Worm (Caenorhabditis elegans) whole organism, early embryonic: ENCODE data around the gene acs-17.

Experiments
- B0310.2 ChIP-seq: sonication (generic microtip); optimal IDR thresholded peaks from 2 replicates; lab custom pipeline; 2016; ENCODE audit warnings: mild to moderate bottlenecking, missing genetic modification characterization, missing compliant biosample characterization
- F13C5.2 ChIP-seq: sonication (generic microtip); optimal IDR thresholded peaks from 2 replicates; lab custom pipeline; 2017; ENCODE audit warnings: mild to moderate bottlenecking, missing genetic modification characterization, inconsistent platforms, missing compliant biosample characterization
- aly-1 ChIP-seq: sonication (generic microtip); optimal IDR thresholded peaks from 2 replicates; lab custom pipeline; 2016; ENCODE audit warnings: missing genetic modification characterization, missing compliant biosample characterization
- ama-1 ChIP-seq: fragments of 150-350 bp; optimal IDR thresholded peaks from 2 replicates; lab custom pipeline; 2014
- ceh-13 ChIP-seq: fragments of 200-800 bp; sonication (Bioruptor generic); optimal IDR thresholded peaks from 2 replicates; lab custom pipeline; 2018; ENCODE audit warnings: mild to moderate bottlenecking, missing genetic modification characterization, missing compliant biosample characterization
- ceh-36 ChIP-seq: sonication (generic microtip); optimal IDR thresholded peaks from 2 replicates; lab custom pipeline; 2016; ENCODE audit warnings: missing genetic modification characterization, inconsistent platforms, missing compliant biosample characterization
- ets-7 ChIP-seq: sonication (generic microtip); optimal IDR thresholded peaks from 2 replicates; lab custom pipeline; 2016; ENCODE audit warnings: missing genotype, missing genetic modification characterization, missing compliant biosample characterization
- flt-1 ChIP-seq: fragments of 200-800 bp; sonication (Bioruptor generic); IDR thresholded peaks from 2 replicates; pipeline ENCODE4 v1.3.6; 2022; ENCODE audit warnings: missing genetic modification characterization, missing compliant biosample characterization
- hmbx-1 ChIP-seq: sonication (generic microtip); optimal IDR thresholded peaks from 2 replicates; lab custom pipeline; 2016; ENCODE audit warnings: mild to moderate bottlenecking, missing genetic modification characterization, missing compliant biosample characterization
- hmg-4 ChIP-seq: fragments of 200-800 bp; sonication (Bioruptor generic); optimal IDR thresholded peaks from 2 replicates; lab custom pipeline; 2018; ENCODE audit warnings: mild to moderate bottlenecking, missing genetic modification characterization, missing compliant biosample characterization
- hnd-1 ChIP-seq: sonication (generic microtip); optimal IDR thresholded peaks from 2 replicates; lab custom pipeline; 2016; ENCODE audit warnings: missing genetic modification characterization, missing compliant biosample characterization
- pes-1 ChIP-seq: fragments of 200-800 bp; sonication (Bioruptor generic); IDR thresholded peaks from 2 replicates; pipeline ENCODE4 v1.3.6; 2022; ENCODE audit warnings: missing genetic modification reagents, missing genetic modification characterization, missing compliant biosample characterization
- scrt-1 ChIP-seq: fragments of 200-800 bp; sonication (Bioruptor generic); IDR thresholded peaks from 2 replicates; pipeline ENCODE4 v1.3.6; 2022; ENCODE audit warnings: missing genetic modification characterization, missing compliant biosample characterization
- sea-1 ChIP-seq: fragments of 200-800 bp; sonication (Bioruptor generic); conservative IDR thresholded peaks from 2 replicates; pipeline ENCODE4 v1.3.6; 2022; ENCODE audit warnings: missing genetic modification characterization, missing compliant biosample characterization
- tbx-11 ChIP-seq: fragments of 200-800 bp; sonication (Bioruptor generic); IDR thresholded peaks from 2 replicates; pipeline ENCODE4 v1.3.6; 2022; ENCODE audit warnings: missing genetic modification characterization, missing compliant biosample characterization
- tbx-37 ChIP-seq: fragments of 200-800 bp; sonication (Bioruptor generic); conservative IDR thresholded peaks from 2 replicates; pipeline ENCODE4 v1.3.6; 2022; ENCODE audit warnings: missing genetic modification reagents, missing genetic modification characterization, missing compliant biosample characterization
- tra-4 ChIP-seq: sonication (generic microtip); optimal IDR thresholded peaks from 2 replicates; lab custom pipeline; 2017; ENCODE audit warnings: missing genetic modification characterization, missing compliant biosample characterization

Gene acs-17

DNA sequence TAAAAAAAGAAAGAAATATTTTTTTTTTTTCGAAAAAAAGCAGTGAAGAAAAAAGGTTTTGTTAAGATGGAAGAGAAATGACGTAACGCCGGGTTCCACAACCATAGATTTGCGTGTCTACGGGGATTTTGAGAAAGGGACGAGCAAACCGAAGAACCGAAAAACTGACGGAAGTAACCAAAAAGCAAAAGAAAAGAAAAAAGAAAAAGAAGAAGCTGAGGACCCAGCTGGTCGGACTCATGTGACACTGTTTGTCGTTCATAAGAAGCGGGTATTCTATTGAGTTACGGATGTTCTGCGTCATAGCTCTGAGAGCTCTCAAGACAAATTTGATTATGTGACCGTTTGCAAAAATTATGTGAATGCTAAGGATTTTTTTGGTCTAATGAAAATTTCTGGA is 38.5 kb upstream of the acs-17 start:
- TF ChIP-seq hnd-1 (tag; lab: Kevin White, UChicago) = no peak

DNA sequence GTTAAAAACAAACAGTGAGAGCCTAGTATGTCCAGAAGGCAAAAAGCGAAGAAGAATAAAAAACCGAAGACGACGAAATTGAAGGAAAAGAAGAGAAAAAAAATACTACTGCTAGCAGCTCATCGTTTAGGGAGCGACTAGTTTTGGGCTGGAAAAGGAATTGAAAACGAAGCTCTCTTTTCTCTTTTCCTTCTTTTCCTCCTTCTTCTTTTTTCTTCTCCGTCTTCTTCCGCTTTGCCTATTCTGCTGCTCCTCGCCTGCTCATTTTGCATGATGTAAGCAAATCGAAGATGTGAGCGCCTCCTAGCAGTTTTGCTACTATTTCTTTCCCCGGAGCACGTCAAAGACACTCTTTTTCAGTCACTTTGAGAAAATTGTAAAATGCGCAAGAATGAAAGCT is 37.4 kb upstream of the acs-17 start:
- TF ChIP-seq ets-7 (tag; lab: Kevin White, UChicago) = no peak
- TF ChIP-seq hmbx-1 (tag; lab: Kevin White, UChicago) = no peak
- no peak for TF ChIP-seq B0310.2 (tag; lab: Kevin White, UChicago)
- no peak for TF ChIP-seq tbx-11 (GFP tag; lab: Robert Waterston, UW)
- TF ChIP-seq F13C5.2 (tag; lab: Kevin White, UChicago) = no peak

DNA sequence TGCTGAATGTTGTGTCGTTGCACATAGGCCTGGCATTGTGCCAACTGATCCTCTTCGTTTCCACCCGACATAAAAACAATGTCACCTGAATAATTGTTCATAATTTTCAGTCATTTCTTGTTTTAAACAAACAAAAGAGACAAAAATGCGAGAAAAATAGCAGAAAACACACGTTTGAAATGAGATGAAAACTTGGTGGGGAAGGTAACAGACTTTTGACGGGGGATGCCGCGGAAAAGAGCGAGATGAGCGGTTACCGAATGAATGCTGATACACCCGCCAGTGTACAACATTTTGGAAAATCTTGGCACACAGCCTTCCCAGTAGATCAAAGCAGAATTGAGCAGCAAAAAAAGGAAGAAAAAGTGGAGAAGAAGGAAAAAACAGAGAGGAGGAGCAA is 33.4 kb upstream of the acs-17 start, which contains the start of gene kin-2:
kin-2 (minus strand) TSS at position 101 of the 400 bp plus-strand sequence.
- TF ChIP-seq tra-4 (tag; lab: Kevin White, UChicago) = no peak
- no peak for TF ChIP-seq B0310.2 (tag; lab: Kevin White, UChicago)
- no peak for TF ChIP-seq hnd-1 (tag; lab: Kevin White, UChicago)
- TF ChIP-seq flt-1 (GFP tag; lab: Robert Waterston, UW) = no peak
- TF ChIP-seq tbx-37 (GFP tag; lab: Robert Waterston, UW) = no peak
- no peak for TF ChIP-seq hmg-4 (GFP tag; lab: Kevin White, UChicago)
- no peak for TF ChIP-seq pes-1 (GFP tag; lab: Robert Waterston, UW)
- TF ChIP-seq hmbx-1 (tag; lab: Kevin White, UChicago) = no peak
- TF ChIP-seq tbx-11 (GFP tag; lab: Robert Waterston, UW) = no peak
- TF ChIP-seq ceh-36 (tag; lab: Kevin White, UChicago) = no peak
- TF ChIP-seq aly-1 = no peak
- no peak for TF ChIP-seq ets-7 (tag; lab: Kevin White, UChicago)
- no peak for TF ChIP-seq ama-1 (lab: Kevin White, UChicago)
- TF ChIP-seq scrt-1 = no peak
- TF ChIP-seq F13C5.2 (tag; lab: Kevin White, UChicago) = no peak
- TF ChIP-seq sea-1 (GFP tag; lab: Robert Waterston, UW) = no peak

DNA sequence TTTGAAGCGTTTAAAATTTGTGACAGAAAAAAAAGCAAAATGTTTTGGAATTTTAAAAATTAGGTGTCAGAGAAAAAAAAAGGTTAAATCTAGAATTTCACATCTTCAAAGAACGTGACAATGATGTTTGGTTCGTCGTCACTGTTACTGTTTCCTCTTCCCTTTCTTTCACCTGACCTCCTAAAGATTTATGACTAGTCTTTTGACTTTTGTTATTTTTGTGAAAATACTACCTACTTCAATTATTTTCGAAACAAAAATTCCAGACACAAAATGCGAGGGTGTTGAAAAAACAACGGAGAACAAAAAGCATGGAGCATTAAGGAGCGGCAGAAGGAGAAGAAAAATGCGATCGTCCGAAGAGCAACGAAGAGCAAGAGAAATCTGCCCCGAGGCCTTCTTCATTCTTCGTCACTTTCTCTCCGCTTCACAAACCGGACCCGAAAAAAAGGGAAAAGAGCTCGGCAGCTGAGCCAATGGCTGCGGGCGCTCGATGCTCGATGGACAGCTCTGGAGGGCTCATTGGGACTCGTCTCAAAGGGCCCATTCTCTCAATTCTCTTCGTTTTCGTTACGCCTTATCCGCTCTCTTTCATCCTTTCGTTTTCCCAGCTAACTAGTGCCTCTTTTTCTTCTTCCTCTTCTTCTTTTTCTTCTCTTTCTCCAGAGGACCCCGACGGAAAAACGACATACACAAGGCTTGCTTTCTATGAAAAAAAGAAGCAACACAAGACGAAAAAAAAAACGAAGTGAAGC is 32.1 kb upstream of the acs-17 start:
- no peak for TF ChIP-seq tra-4 (tag; lab: Kevin White, UChicago)
- TF ChIP-seq hmbx-1 (tag; lab: Kevin White, UChicago) = no peak
- no peak for TF ChIP-seq ets-7 (tag; lab: Kevin White, UChicago)
- TF ChIP-seq hmg-4 (GFP tag; lab: Kevin White, UChicago) = peak; percentile 11

DNA sequence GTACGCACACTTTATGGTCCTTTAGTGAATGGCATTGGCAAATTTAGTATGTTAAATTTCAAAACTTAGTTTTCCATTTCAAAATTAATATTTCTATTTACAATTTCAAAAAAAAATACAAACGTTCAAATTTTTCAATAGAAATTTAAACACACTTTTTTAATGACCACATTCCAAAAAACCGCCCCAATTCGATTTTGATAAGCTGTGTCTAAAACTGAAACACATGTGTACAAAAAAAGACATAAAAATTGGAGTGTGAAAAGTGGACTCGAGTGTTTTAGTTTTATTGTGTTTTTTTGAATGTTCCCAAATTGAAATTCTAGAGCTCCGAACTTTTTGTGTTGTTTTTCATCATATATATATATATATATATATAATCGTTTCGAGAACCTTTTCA is 31.4 kb upstream of the acs-17 start:
- TF ChIP-seq sea-1 (GFP tag; lab: Robert Waterston, UW) (no peak), tbx-37 (GFP tag; lab: Robert Waterston, UW) (no peak), flt-1 (GFP tag; lab: Robert Waterston, UW) (no peak), F13C5.2 (tag; lab: Kevin White, UChicago) (no peak), hnd-1 (tag; lab: Kevin White, UChicago) (no peak), scrt-1 (no peak), ets-7 (tag; lab: Kevin White, UChicago) (no peak), hmg-4 (GFP tag; lab: Kevin White, UChicago) (no peak), pes-1 (GFP tag; lab: Robert Waterston, UW) (no peak), hmbx-1 (tag; lab: Kevin White, UChicago) (no peak), aly-1 (no peak), tra-4 (tag; lab: Kevin White, UChicago) (no peak), ceh-13 (GFP tag; lab: Kevin White, UChicago) (no peak), B0310.2 (tag; lab: Kevin White, UChicago) (no peak), tbx-11 (GFP tag; lab: Robert Waterston, UW) (no peak)

DNA sequence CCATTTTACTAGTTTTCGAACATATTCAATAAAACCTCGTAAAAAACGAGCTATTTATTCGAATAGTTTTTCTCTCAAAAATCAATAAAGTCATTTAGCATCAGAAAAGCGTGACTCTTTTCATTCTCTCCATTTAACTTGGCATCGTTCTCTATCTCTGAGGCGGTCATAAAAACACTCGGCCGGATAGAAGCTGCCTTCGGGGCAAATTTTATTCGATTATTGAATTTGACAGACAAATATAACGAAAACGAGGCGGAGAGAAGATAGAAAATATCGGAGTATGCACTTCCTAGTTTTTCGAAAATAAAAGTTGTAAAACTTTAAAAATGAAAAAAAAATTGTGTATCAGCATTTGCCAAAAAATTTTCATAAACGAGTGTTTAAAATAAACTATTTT is 30.9 kb upstream of the acs-17 start:
- no peak for TF ChIP-seq sea-1 (GFP tag; lab: Robert Waterston, UW)
- TF ChIP-seq ets-7 (tag; lab: Kevin White, UChicago) = no peak
- TF ChIP-seq aly-1 = no peak
- TF ChIP-seq hmbx-1 (tag; lab: Kevin White, UChicago) = no peak
- TF ChIP-seq scrt-1 = no peak
- no peak for TF ChIP-seq hmg-4 (GFP tag; lab: Kevin White, UChicago)
- no peak for TF ChIP-seq ceh-36 (tag; lab: Kevin White, UChicago)
- no peak for TF ChIP-seq tbx-11 (GFP tag; lab: Robert Waterston, UW)
- no peak for TF ChIP-seq ceh-13 (GFP tag; lab: Kevin White, UChicago)
- no peak for TF ChIP-seq B0310.2 (tag; lab: Kevin White, UChicago)
- no peak for TF ChIP-seq tbx-37 (GFP tag; lab: Robert Waterston, UW)
- TF ChIP-seq F13C5.2 (tag; lab: Kevin White, UChicago) = no peak
- no peak for TF ChIP-seq tra-4 (tag; lab: Kevin White, UChicago)

DNA sequence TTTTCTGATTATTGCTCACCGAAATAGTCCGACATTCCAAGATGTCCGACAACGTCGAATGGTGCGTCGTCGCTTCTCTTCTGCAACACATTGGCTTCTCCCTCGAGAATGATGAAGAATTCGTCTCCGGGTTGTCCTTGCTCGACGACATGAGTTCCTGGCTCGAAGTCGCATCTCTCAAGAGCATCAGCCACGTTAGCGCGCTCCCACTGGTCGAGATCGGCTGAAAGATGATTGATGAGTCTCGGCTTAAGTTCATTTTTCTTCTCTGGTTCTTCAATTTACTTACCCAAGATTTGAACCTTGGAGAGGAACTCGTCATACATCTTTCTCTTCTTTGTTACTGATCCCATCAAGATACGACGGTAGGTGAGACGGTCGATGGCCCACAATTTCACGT is 27.9 kb upstream of the acs-17 start:
- TF ChIP-seq tbx-37 (GFP tag; lab: Robert Waterston, UW) (no peak), pes-1 (GFP tag; lab: Robert Waterston, UW) (no peak), ama-1 (lab: Kevin White, UChicago) (no peak), ceh-13 (GFP tag; lab: Kevin White, UChicago) (no peak), sea-1 (GFP tag; lab: Robert Waterston, UW) (no peak), flt-1 (GFP tag; lab: Robert Waterston, UW) (no peak), hmbx-1 (tag; lab: Kevin White, UChicago) (no peak), hnd-1 (tag; lab: Kevin White, UChicago) (no peak), tbx-11 (GFP tag; lab: Robert Waterston, UW) (no peak), hmg-4 (GFP tag; lab: Kevin White, UChicago) (no peak)
